Fruit fly (Drosophila melanogaster) whole organism, embryonic: ENCODE results near the gene Ask1.
A peak's percentile ranks its signal among the peaks of the same experiment; 100 is the strongest.

Experiments used
- Atf-2 ChIP-seq: fragments of 200-800 bp; sonication (Bioruptor generic); optimal IDR thresholded peaks from 2 replicates; lab custom pipeline; 2016; ENCODE audit warnings: missing biosample characterization, missing genetic modification characterization
- BEAF-32 ChIP-seq: fragments of 200-800 bp; sonication (Bioruptor generic); optimal IDR thresholded peaks from 3 replicates; lab custom pipeline; 2017; ENCODE audit warnings: missing biosample characterization, missing genetic modification characterization, mild to moderate bottlenecking, moderate library complexity, missing genetic modification reagents
- C15 ChIP-seq: fragments of 200-800 bp; sonication (Bioruptor generic); IDR thresholded peaks from 3 replicates; pipeline ENCODE4 v1.3.6; 2022; ENCODE audit warnings: missing biosample characterization, missing genetic modification characterization
- CG10267 ChIP-seq: fragments of 200-800 bp; sonication (Bioruptor generic); optimal IDR thresholded peaks from 2 replicates; lab custom pipeline; 2018; ENCODE audit warnings: missing biosample characterization, mild to moderate bottlenecking, missing genetic modification characterization, moderate library complexity
- CG10274 ChIP-seq: fragments of 200-800 bp; sonication (Bioruptor generic); optimal IDR thresholded peaks from 3 replicates; lab custom pipeline; 2017; ENCODE audit warnings: missing biosample characterization, mild to moderate bottlenecking, missing genetic modification characterization
- CG13424 ChIP-seq: fragments of 200-800 bp; sonication (Bioruptor generic); optimal IDR thresholded peaks from 2 replicates; lab custom pipeline; 2019; ENCODE audit warnings: missing biosample characterization, mild to moderate bottlenecking, missing genetic modification characterization, moderate library complexity
- CG14014 ChIP-seq: fragments of 200-800 bp; sonication (Bioruptor generic); IDR thresholded peaks from 2 replicates; pipeline ENCODE4 v1.3.6; 2022; ENCODE audit warnings: missing biosample characterization, missing genetic modification characterization
- CG15479 ChIP-seq: fragments of 200-800 bp; sonication (Bioruptor generic); optimal IDR thresholded peaks from 3 replicates; lab custom pipeline; 2019; ENCODE audit warnings: missing biosample characterization, mild to moderate bottlenecking, missing genetic modification characterization, moderate library complexity
- CG15514 ChIP-seq: fragments of 200-800 bp; sonication (Bioruptor generic); optimal IDR thresholded peaks from 3 replicates; lab custom pipeline; 2017; ENCODE audit warnings: missing biosample characterization, missing genetic modification characterization, mild to moderate bottlenecking, moderate library complexity, missing genetic modification reagents
- CG16815 ChIP-seq: fragments of 200-800 bp; sonication (Bioruptor generic); optimal IDR thresholded peaks from 3 replicates; lab custom pipeline; 2017; ENCODE audit warnings: missing biosample characterization, mild to moderate bottlenecking, missing genetic modification characterization
- CG2199 ChIP-seq: fragments of 200-800 bp; sonication (Bioruptor generic); IDR thresholded peaks from 3 replicates; pipeline ENCODE4 v1.3.6; 2022; ENCODE audit warnings: missing biosample characterization, missing genetic modification characterization
- CG33213 ChIP-seq: fragments of 200-800 bp; sonication (Bioruptor generic); optimal IDR thresholded peaks from 3 replicates; lab custom pipeline; 2016; ENCODE audit warnings: missing biosample characterization, missing genetic modification characterization
- CG42726 ChIP-seq: fragments of 200-800 bp; sonication (Bioruptor generic); IDR thresholded peaks from 2 replicates; pipeline ENCODE4 v1.3.6; 2022; ENCODE audit warnings: missing biosample characterization, missing genetic modification characterization; ENCODE audit not compliant: partially characterized antibody
- CG7271 ChIP-seq: fragments of 200-800 bp; sonication (Bioruptor generic); optimal IDR thresholded peaks from 2 replicates; lab custom pipeline; 2018; ENCODE audit warnings: missing biosample characterization, mild to moderate bottlenecking, missing genetic modification characterization, moderate library complexity
- CG7745 ChIP-seq: fragments of 200-800 bp; sonication (Bioruptor generic); optimal IDR thresholded peaks from 2 replicates; lab custom pipeline; 2018; ENCODE audit warnings: missing biosample characterization, mild to moderate bottlenecking, missing genetic modification characterization, moderate library complexity
- CG7987 ChIP-seq: fragments of 200-800 bp; sonication (Bioruptor generic); optimal IDR thresholded peaks from 2 replicates; lab custom pipeline; 2018; ENCODE audit warnings: missing biosample characterization, mild to moderate bottlenecking, missing genetic modification characterization, moderate library complexity
- CHES-1-like ChIP-seq: fragments of 200-800 bp; sonication (Bioruptor generic); optimal IDR thresholded peaks from 2 replicates; lab custom pipeline; 2016; ENCODE audit warnings: missing biosample characterization, missing genetic modification characterization
- Chrac-16 ChIP-seq: fragments of 200-800 bp; sonication (Bioruptor generic); optimal IDR thresholded peaks from 3 replicates; lab custom pipeline; 2016; ENCODE audit warnings: missing biosample characterization, missing genetic modification characterization
- D19B ChIP-seq: fragments of 200-800 bp; sonication (Bioruptor generic); optimal IDR thresholded peaks from 2 replicates; lab custom pipeline; 2017; ENCODE audit warnings: missing biosample characterization, mild to moderate bottlenecking, missing genetic modification characterization
- Doc2 ChIP-seq: fragments of 200-800 bp; sonication (Bioruptor generic); IDR thresholded peaks from 2 replicates; pipeline ENCODE4 v1.3.6; 2022; ENCODE audit warnings: missing biosample characterization, missing genetic modification characterization
- Ets65A ChIP-seq: fragments of 200-800 bp; sonication (Bioruptor generic); peaks from one replicate; lab custom pipeline; 2016; ENCODE audit warnings: missing biosample characterization, missing genetic modification characterization
- Fer1 ChIP-seq: fragments of 200-800 bp; sonication (Bioruptor generic); optimal IDR thresholded peaks from 2 replicates; lab custom pipeline; 2017; ENCODE audit warnings: missing biosample characterization, mild to moderate bottlenecking, missing genetic modification characterization
- H15 ChIP-seq: fragments of 200-800 bp; sonication (Bioruptor generic); IDR thresholded peaks from 3 replicates; pipeline ENCODE4 v1.3.6; 2022; ENCODE audit warnings: missing biosample characterization, missing genetic modification characterization
- HLH4C ChIP-seq: fragments of 200-800 bp; sonication (Bioruptor generic); IDR thresholded peaks from 3 replicates; pipeline ENCODE4 v1.3.6; 2022; ENCODE audit warnings: missing biosample characterization, missing genetic modification characterization; ENCODE audit not compliant: partially characterized antibody
- HmgZ ChIP-seq: fragments of 200-800 bp; sonication (Bioruptor generic); optimal IDR thresholded peaks from 2 replicates; lab custom pipeline; 2018; ENCODE audit warnings: missing biosample characterization, mild to moderate bottlenecking, missing genetic modification characterization
- Lhr ChIP-seq: fragments of 200-800 bp; sonication (Bioruptor generic); optimal IDR thresholded peaks from 3 replicates; lab custom pipeline; 2017; ENCODE audit warnings: mild to moderate bottlenecking, missing biosample characterization, missing genetic modification reagents, missing genetic modification characterization
- Lpt ChIP-seq: fragments of >200 bp; optimal IDR thresholded peaks from 2 replicates; lab custom pipeline; 2018; ENCODE audit warnings: missing biosample characterization, missing genetic modification characterization
- Med ChIP-seq: fragments of 200-800 bp; sonication (Bioruptor generic); peaks from one replicate; lab custom pipeline; 2016; ENCODE audit warnings: missing biosample characterization, missing genetic modification characterization, mild to moderate bottlenecking, inconsistent platforms, moderate library complexity
- Nf-YA ChIP-seq: fragments of 200-800 bp; sonication (Bioruptor generic); IDR thresholded peaks from 2 replicates; pipeline ENCODE4 v1.3.6; 2022; ENCODE audit warnings: missing biosample characterization, missing genetic modification characterization
- Nf-YB ChIP-seq: fragments of 200-800 bp; sonication (Bioruptor generic); optimal IDR thresholded peaks from 3 replicates; lab custom pipeline; 2019; ENCODE audit warnings: missing biosample characterization, mild to moderate bottlenecking, missing genetic modification characterization, moderate library complexity
- Pdp1 ChIP-seq, 2 experiments: fragments of 200-800 bp; sonication (Bioruptor generic); optimal IDR thresholded peaks; 3 replicates each; lab custom pipeline; 2016; ENCODE audit warnings: missing biosample characterization in 2 of 2, missing genetic modification characterization in 2 of 2, mild to moderate bottlenecking in 1 of 2, moderate library complexity in 1 of 2
- amos ChIP-seq: fragments of 200-800 bp; sonication (Bioruptor generic); IDR thresholded peaks from 2 replicates; pipeline ENCODE4 v1.3.6; 2022; ENCODE audit warnings: missing biosample characterization, missing genetic modification characterization; ENCODE audit not compliant: partially characterized antibody
- ara ChIP-seq: fragments of 200-800 bp; sonication (Bioruptor generic); IDR thresholded peaks from 2 replicates; pipeline ENCODE4 v1.3.6; 2022; ENCODE audit warnings: missing biosample characterization, missing genetic modification characterization
- bigmax ChIP-seq: fragments of 200-800 bp; sonication (Bioruptor generic); optimal IDR thresholded peaks from 2 replicates; lab custom pipeline; 2018; ENCODE audit warnings: missing biosample characterization, mild to moderate bottlenecking, missing genetic modification characterization
- bsh ChIP-seq, 2 experiments: fragments of 200-800 bp; sonication (Bioruptor generic); optimal IDR thresholded peaks; 2 replicates each; lab custom pipeline; 2017 to 2018; ENCODE audit warnings: mild to moderate bottlenecking in 2 of 2, missing biosample characterization in 2 of 2, missing genetic modification characterization in 2 of 2, moderate library complexity in 1 of 2
- cwo ChIP-seq: fragments of 200-800 bp; sonication (Bioruptor generic); optimal IDR thresholded peaks from 3 replicates; lab custom pipeline; 2017; ENCODE audit warnings: missing biosample characterization, missing genetic modification characterization, mild to moderate bottlenecking, moderate library complexity, missing genetic modification reagents
- dimm ChIP-seq: fragments of 200-800 bp; sonication (Bioruptor generic); IDR thresholded peaks from 2 replicates; pipeline ENCODE4 v1.3.6; 2022; ENCODE audit warnings: missing biosample characterization, missing genetic modification characterization
- disco-r ChIP-seq: fragments of 200-800 bp; sonication (Bioruptor generic); optimal IDR thresholded peaks from 2 replicates; lab custom pipeline; 2016; ENCODE audit warnings: missing biosample characterization, missing genetic modification characterization
- ewg ChIP-seq: fragments of 200-800 bp; sonication (Bioruptor generic); optimal IDR thresholded peaks from 3 replicates; lab custom pipeline; 2017; ENCODE audit warnings: mild to moderate bottlenecking, missing biosample characterization, missing genetic modification reagents, missing genetic modification characterization
- jumu ChIP-seq: fragments of 200-800 bp; sonication (Bioruptor generic); optimal IDR thresholded peaks from 3 replicates; lab custom pipeline; 2016; ENCODE audit warnings: missing biosample characterization, missing genetic modification characterization
- klu ChIP-seq: fragments of 200-800 bp; sonication (Bioruptor generic); IDR thresholded peaks from 2 replicates; pipeline ENCODE4 v1.3.6; 2022; ENCODE audit warnings: missing biosample characterization, missing genetic modification characterization
- kni ChIP-seq: fragments of 200-800 bp; sonication (Bioruptor generic); optimal IDR thresholded peaks from 3 replicates; lab custom pipeline; 2017; ENCODE audit warnings: mild to moderate bottlenecking, missing biosample characterization, missing genetic modification reagents, missing genetic modification characterization
- lab ChIP-seq: fragments of 200-800 bp; sonication (Bioruptor generic); optimal IDR thresholded peaks from 3 replicates; lab custom pipeline; 2017; ENCODE audit warnings: missing biosample characterization, missing genetic modification characterization, mild to moderate bottlenecking, moderate library complexity, missing genetic modification reagents
- mirr ChIP-seq: fragments of 200-800 bp; sonication (Bioruptor generic); optimal IDR thresholded peaks from 3 replicates; lab custom pipeline; 2018; ENCODE audit warnings: missing biosample characterization, mild to moderate bottlenecking, missing genetic modification characterization
- nerfin-1 ChIP-seq: fragments of 200-800 bp; sonication (Bioruptor generic); optimal IDR thresholded peaks from 3 replicates; lab custom pipeline; 2019; ENCODE audit warnings: missing biosample characterization, mild to moderate bottlenecking, missing genetic modification characterization, moderate library complexity
- sens ChIP-seq: fragments of 200-800 bp; sonication (Bioruptor generic); peaks from one replicate; lab custom pipeline; 2016; ENCODE audit warnings: missing biosample characterization, missing genetic modification characterization
- sim ChIP-seq: fragments of 200-800 bp; sonication (Bioruptor generic); IDR thresholded peaks from 2 replicates; pipeline ENCODE4 v1.3.6; 2022; ENCODE audit warnings: missing biosample characterization, missing genetic modification characterization
- twi ChIP-seq: fragments of 200-800 bp; optimal IDR thresholded peaks from 2 replicates; lab custom pipeline; 2019; ENCODE audit warnings: missing biosample characterization, mild to moderate bottlenecking, missing genetic modification characterization, moderate library complexity
- zf30C ChIP-seq: fragments of 200-800 bp; sonication (Bioruptor generic); optimal IDR thresholded peaks from 3 replicates; lab custom pipeline; 2018; ENCODE audit warnings: missing biosample characterization, mild to moderate bottlenecking, missing genetic modification characterization
- zfh1 ChIP-seq: fragments of 200-800 bp; sonication (Bioruptor generic); IDR thresholded peaks from 3 replicates; pipeline ENCODE4 v1.3.6; 2022; ENCODE audit warnings: missing biosample characterization, missing genetic modification characterization

Ask1 gene

DNA sequence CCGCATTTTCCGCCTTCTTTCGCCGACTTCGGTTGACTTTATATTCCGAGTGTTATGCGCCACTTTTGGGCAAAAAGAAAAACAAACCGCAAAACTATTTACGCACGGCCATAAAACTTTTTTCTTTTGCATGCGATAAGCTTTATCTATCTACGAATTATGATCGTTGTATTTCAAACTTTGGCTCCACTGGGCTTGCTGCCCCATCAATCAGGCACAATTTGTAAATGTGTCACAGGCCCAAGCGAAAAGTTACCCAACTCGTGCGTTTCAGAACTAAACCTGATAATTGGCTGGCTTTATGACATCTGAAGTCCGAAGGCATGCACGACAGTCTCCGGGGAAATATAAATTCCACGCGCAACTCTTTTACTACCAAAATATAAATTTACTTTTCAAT, 45.6 kb upstream of the Ask1 start (continued):
- TF ChIP-seq CG14014 (GFP tag; lab: Robert Waterston, UW) (no peak), CG15514 (no peak), Nf-YB (GFP tag; lab: Kevin White, UChicago) (no peak), Ets65A (no peak), CG10274 (GFP tag; lab: Kevin White, UChicago) (no peak), sens (GFP tag; lab: Kevin White, UChicago) (peak; percentile 37), Pdp1 (GFP tag; optimal IDR thresholded peaks at IDR 0.05; lab: Kevin White, UChicago) (peak in 1 of 2 experiments; percentile 58), nerfin-1 (tag; lab: Kevin White, UChicago) (no peak), HmgZ (tag; lab: Kevin White, UChicago) (no peak), CHES-1-like (GFP tag; lab: Kevin White, UChicago) (no peak), dimm (GFP tag; lab: Robert Waterston, UW) (no peak), kni (GFP tag; lab: Kevin White, UChicago) (no peak), mirr (GFP tag; lab: Kevin White, UChicago) (peak; percentile 17), H15 (no peak), bigmax (GFP tag; lab: Kevin White, UChicago) (no peak), Fer1 (GFP tag; lab: Kevin White, UChicago) (no peak), CG7987 (GFP tag; lab: Kevin White, UChicago) (no peak), Chrac-16 (GFP tag; lab: Kevin White, UChicago) (no peak), CG2199 (0 out of 3 replicates have a peak, but pooled peaks have one; percentile 26), BEAF-32 (no peak), Lhr (GFP tag; lab: Kevin White, UChicago) (no peak), CG13424 (tag; lab: Kevin White, UChicago) (no peak), CG7271 (no peak), Nf-YA (no peak), sim (GFP tag; lab: Robert Waterston, UW) (no peak), jumu (GFP tag; lab: Kevin White, UChicago) (no peak), disco-r (no peak), C15 (GFP tag; lab: Robert Waterston, UW) (no peak), lab (GFP tag; lab: Kevin White, UChicago) (peak; percentile 52)

DNA sequence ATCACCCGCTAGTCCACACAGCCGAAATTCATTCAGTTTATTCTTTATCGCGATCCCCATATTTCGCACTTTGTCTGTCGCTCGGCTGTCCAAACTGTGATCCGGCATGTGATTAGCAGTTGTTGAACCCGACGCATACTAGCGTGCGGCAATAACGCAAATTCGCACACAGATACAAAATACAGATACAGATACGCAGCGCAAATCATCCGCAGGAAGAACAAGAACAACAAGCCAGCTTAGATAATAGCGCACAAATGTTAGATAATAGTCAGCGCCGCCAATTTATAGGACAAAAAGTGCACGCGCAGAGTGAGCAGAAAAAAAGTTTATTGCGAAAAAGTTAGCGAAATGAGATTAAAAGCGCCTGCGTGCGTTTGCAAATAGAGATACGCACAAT, 44.5 kb upstream of the Ask1 start:
- TF ChIP-seq twi = no peak
- peak; percentile 85 for TF ChIP-seq CG15479 (GFP tag; lab: Kevin White, UChicago)
- no peak for TF ChIP-seq Atf-2 (GFP tag; lab: Kevin White, UChicago)
- TF ChIP-seq Med (GFP tag; lab: Kevin White, UChicago) = peak; percentile 12
- no peak for TF ChIP-seq HLH4C

- TF ChIP-seq cwo (GFP tag; lab: Kevin White, UChicago) (peak; percentile 85), bsh (GFP tag; optimal IDR thresholded peaks at IDR 0.05; lab: Kevin White, UChicago) (peak; percentile 11 to 29), Lpt (GFP tag; lab: Kevin White, UChicago) (no peak), CG10267 (no peak), klu (GFP tag; lab: Robert Waterston, UW) (peak; percentile 57; the same call in 1 of the 2 replicates), twi (peak; percentile 36), CG7745 (tag; lab: Kevin White, UChicago) (peak; percentile 14), zf30C (GFP tag; lab: Kevin White, UChicago) (no peak), CG16815 (GFP tag; lab: Kevin White, UChicago) (no peak), amos (GFP tag; lab: Robert Waterston, UW) (peak; percentile 62), CG33213 (GFP tag; lab: Kevin White, UChicago) (peak; percentile 18), ara (peak; percentile 58; the same call in 1 of the 2 replicates), CG42726 (no peak; the same call in 1 of the 2 replicates), D19B (no peak), Doc2 (no peak), zfh1 (GFP tag; lab: Robert Waterston, UW) (0 out of 3 replicates have a peak, but pooled peaks have one; percentile 32), ewg (GFP tag; lab: Kevin White, UChicago) (peak; percentile 11)
These were observed 42.8 kb upstream of the Ask1 start, which contains the start of gene bnl for dm6 chr3R:19836687-19837086. bnl (minus strand) TSS chr3R:19836817.
